Worm (Caenorhabditis elegans) whole organism, midembryonic: ENCODE measurements around the gene gst-30.

Experiments used
- T22C8.4 ChIP-seq: fragments of 200-800 bp; sonication (Bioruptor generic); IDR thresholded peaks from 2 replicates; pipeline ENCODE4 v1.3.6; 2022; ENCODE audit warnings: missing genetic modification characterization, missing compliant biosample characterization
- cog-1 ChIP-seq: sonication (generic microtip); optimal IDR thresholded peaks from 2 replicates; lab custom pipeline; 2016; ENCODE audit warnings: missing genetic modification characterization, missing compliant biosample characterization
- flt-1 ChIP-seq: fragments of 200-800 bp; sonication (Bioruptor generic); IDR thresholded peaks from 2 replicates; pipeline ENCODE4 v1.3.6; 2022; ENCODE audit warnings: missing genetic modification characterization, missing compliant biosample characterization
- klf-2 ChIP-seq: fragments of 200-800 bp; sonication (Bioruptor generic); conservative IDR thresholded peaks from 2 replicates; pipeline ENCODE4 v1.3.6; 2022; ENCODE audit warnings: missing genetic modification reagents, missing genetic modification characterization, missing compliant biosample characterization
- med-1 ChIP-seq: sonication (generic microtip); optimal IDR thresholded peaks from 2 replicates; lab custom pipeline; 2017; ENCODE audit warnings: missing genetic modification characterization, mild to moderate bottlenecking, missing compliant biosample characterization, antibody characterized with exemption, missing genetic modification reagents; ENCODE audit not compliant: insufficient read depth
- ref-1 ChIP-seq: fragments of 200-800 bp; sonication (Bioruptor generic); conservative IDR thresholded peaks from 2 replicates; pipeline ENCODE4 v1.3.6; 2022; ENCODE audit warnings: missing genetic modification reagents, missing genetic modification characterization, missing compliant biosample characterization
- tab-1 ChIP-seq: fragments of 200-800 bp; sonication (Bioruptor generic); IDR thresholded peaks from 2 replicates; pipeline ENCODE4 v1.3.6; 2022; ENCODE audit warnings: missing genetic modification characterization, missing compliant biosample characterization
- ztf-23 ChIP-seq: fragments of 200-800 bp; sonication (Bioruptor generic); IDR thresholded peaks from 2 replicates; pipeline ENCODE4 v1.3.6; 2022; ENCODE audit warnings: missing genetic modification reagents, missing genetic modification characterization, missing compliant biosample characterization
- ztf-29 ChIP-seq: fragments of 200-800 bp; sonication (Bioruptor generic); IDR thresholded peaks from 2 replicates; pipeline ENCODE4 v1.3.6; 2022; ENCODE audit warnings: missing genetic modification reagents, missing genetic modification characterization, missing compliant biosample characterization

The gst-30 gene

DNA sequence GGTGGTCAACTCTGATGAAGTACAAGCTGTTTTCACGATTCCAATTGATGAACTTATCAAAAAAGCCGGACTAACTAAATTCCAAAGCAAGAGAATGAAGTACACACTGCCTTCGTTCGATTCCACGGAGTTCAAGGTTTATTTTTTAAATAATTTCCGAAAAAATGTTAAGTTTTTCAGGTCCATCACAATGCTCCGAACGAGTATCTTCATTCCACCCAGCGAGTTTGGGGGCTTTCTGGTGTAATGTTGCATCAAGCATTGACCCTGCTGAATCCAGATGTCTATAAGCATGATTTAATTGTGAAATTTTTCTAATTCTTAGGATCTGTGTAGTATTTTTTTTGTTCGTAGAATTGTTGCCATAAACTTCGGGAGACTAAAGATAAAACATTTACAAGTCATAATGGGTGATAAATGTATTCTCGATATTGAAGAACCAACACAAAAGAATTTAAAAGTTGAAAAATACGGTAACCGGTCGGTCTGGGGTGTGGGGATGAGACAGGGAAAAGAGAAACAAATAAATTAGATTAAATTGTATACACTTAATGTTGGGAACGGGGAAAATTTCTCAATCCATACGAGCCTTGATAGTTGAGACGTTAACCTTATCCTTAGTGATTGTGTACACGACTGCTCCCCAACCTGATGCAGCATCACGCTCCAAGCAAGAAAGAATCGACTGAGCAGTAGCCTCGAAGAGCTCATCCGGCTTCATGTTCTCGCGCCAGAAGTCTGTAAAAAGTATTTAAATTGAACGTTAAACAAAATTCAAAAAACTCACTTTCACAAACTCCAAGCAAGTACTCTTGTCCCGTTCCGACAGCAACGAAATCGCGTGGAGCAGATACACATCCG is 19.5 kb upstream of the gst-30 start:
- TF ChIP-seq ref-1 (no peak), tab-1 (GFP tag; lab: Robert Waterston, UW) (no peak), ztf-23 (GFP tag; lab: Robert Waterston, UW) (no peak), T22C8.4 (GFP tag; lab: Robert Waterston, UW) (no peak), ztf-29 (no peak)

DNA sequence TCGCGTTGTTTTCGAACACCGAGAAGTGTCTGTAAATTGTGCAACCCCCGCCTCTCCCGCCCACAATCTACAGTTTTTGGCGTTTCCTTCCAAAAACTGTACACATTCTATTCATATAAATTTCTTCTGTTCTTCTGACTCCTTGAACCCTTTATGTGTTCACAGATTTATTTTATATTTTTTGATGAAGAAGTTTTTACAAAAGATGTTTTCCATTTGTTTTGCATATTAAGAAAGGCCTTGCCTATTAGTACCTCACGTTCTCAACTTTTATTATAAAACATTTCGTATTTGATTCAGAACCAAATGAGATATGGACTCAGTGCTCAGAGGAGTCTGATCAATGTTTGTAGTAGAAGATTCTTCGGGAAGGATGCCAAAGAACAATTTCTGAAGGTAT is 18.4 kb upstream of the gst-30 start, which contains the start of gene ndx-3:
Gene ndx-3 (plus strand): TSS at position 301 of the 400 bp plus-strand sequence.
- TF ChIP-seq cog-1 (tag; lab: Kevin White, UChicago) (no peak), T22C8.4 (GFP tag; lab: Robert Waterston, UW) (no peak)

DNA sequence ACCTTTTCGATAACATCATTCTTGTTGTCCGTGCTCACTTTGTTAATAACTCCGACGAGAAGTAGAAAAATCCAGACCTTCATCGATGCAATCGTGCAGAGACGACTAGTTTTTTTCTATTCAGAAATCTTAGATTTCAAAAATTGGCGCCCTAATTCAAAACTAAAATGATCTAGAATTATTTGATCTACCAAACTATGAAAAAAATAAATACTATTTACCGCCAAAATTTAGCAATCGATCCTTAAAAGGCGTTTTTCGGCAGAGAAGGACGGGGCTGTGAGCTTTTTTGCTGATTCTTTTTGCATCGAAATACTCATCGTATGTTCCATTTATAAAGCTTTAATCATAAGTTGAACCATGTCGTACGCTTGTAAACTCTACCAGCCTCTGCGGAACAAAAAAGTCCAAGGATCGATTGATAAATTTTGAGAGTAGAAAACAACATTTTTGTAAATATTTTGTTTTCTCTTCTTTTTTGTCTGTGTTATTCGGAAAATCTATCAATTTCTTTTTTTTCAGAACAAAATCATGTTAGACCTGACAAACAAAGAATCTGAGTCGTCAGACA is 14.6 kb upstream of the gst-30 start, which contains the start of the genes try-1 and zyg-12:
Gene try-1 (minus strand): TSS at position 148 of the 571 bp plus-strand sequence.
Gene zyg-12 (plus strand): TSS at position 521 of the 571 bp plus-strand sequence.
- TF ChIP-seq flt-1 (GFP tag; lab: Robert Waterston, UW) = no peak
- no peak for TF ChIP-seq tab-1 (GFP tag; lab: Robert Waterston, UW)
- TF ChIP-seq ztf-29 = no peak
- TF ChIP-seq med-1 (GFP tag; lab: Kevin White, UChicago) = no peak
- TF ChIP-seq ztf-23 (GFP tag; lab: Robert Waterston, UW) = no peak
- TF ChIP-seq ref-1 = no peak
- TF ChIP-seq T22C8.4 (GFP tag; lab: Robert Waterston, UW) = no peak
- TF ChIP-seq cog-1 (tag; lab: Kevin White, UChicago) = no peak
- no peak for TF ChIP-seq klf-2

DNA sequence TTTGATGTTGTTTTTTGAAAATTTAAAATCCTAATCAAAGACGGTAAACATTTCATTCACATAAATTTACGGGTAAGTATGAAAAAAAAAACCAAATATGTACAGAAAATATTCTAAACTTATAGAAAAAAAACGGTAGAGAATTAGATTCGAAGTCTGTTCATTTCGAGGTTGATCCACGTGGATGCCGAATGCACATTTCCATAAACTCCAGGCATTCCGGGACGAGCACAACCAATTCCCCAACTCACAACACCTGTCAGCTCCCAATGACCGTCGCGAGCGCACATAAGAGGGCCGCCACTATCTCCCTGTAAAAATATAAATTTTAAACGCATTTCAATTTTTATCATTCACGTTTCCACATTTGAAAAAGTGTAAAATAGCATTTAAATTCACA is 13.3 kb upstream of the gst-30 start:
- TF ChIP-seq klf-2 = no peak
- TF ChIP-seq flt-1 (GFP tag; lab: Robert Waterston, UW) = no peak
- 0 out of 2 replicates have a peak, but pooled peaks have one; percentile 15 for TF ChIP-seq ztf-23 (GFP tag; lab: Robert Waterston, UW)

DNA sequence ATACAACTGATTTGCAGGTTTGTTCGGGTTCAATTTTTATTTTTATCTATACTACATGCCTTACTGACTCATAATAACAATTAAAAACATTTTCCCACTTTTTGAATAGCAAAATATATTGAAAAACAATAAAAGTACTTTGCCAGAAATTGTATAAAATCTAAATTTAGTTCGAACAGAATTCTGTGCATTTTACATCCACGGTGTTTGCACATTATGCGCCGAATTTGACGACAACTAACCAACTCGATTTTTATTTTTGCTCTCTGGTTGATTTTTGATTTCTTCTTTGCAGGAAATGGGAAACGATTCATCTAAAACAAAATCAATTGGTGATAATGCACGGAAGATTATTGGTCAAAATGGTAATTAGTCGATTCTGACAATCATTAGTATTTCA is 11.9 kb upstream of the gst-30 start:
- TF ChIP-seq flt-1 (GFP tag; lab: Robert Waterston, UW) = no peak
- TF ChIP-seq med-1 (GFP tag; lab: Kevin White, UChicago) = no peak
- TF ChIP-seq klf-2 = no peak
- TF ChIP-seq tab-1 (GFP tag; lab: Robert Waterston, UW) = no peak
- no peak for TF ChIP-seq ztf-29
- no peak for TF ChIP-seq T22C8.4 (GFP tag; lab: Robert Waterston, UW)
- TF ChIP-seq ref-1 = no peak
- no peak for TF ChIP-seq cog-1 (tag; lab: Kevin White, UChicago)

DNA sequence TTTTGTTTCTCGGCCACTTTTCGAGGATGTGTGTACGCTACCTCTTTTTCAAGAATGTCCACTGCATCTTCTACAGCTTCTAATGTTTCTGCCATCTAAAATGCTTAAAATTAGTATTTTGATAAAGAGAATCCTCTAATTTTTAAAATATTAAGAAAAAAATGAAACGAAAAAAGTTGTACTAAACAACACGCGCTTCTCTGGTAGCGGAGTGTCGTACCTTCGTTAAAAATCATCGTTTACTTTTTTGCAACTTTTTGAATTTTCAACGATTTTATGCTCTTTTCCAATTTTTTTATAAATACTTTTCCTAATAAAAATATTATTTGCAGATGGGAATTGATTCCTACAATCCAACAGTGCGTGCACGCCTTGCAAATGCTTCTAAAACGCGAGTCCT is 10.8 kb upstream of the gst-30 start, which contains the start of the genes gldi-11 and ZK546.2:
Gene gldi-11 (minus strand): TSS at position 95 of the 400 bp plus-strand sequence.
Gene ZK546.2 (plus strand): TSS at position 333 of the 400 bp plus-strand sequence.
- TF ChIP-seq T22C8.4 (GFP tag; lab: Robert Waterston, UW) (no peak), ztf-29 (no peak), med-1 (GFP tag; lab: Kevin White, UChicago) (no peak), klf-2 (no peak), ref-1 (no peak), ztf-23 (GFP tag; lab: Robert Waterston, UW) (no peak), tab-1 (GFP tag; lab: Robert Waterston, UW) (no peak), cog-1 (tag; lab: Kevin White, UChicago) (no peak), flt-1 (GFP tag; lab: Robert Waterston, UW) (no peak)

DNA sequence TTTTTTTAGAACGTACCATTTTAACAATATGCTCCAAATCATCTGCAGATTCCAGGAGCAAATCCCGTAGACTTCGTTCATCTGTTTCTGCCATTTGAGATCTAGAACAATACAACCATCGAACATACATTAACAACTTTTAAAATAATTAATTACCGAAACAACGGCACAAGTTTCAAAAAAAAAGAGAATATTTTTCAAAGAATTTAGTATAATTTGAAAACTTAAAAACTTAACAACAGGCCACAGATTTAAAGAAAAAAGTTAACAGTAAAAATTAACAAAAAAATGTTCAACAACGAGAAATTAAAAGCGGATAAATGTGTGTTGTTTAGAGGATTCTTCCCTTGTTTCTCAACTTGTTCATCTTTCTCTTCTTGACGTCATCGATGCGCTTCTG is 9.0 kb upstream of the gst-30 start, which contains the start of gene mdt-4:
Gene mdt-4 (minus strand): TSS at position 101 of the 400 bp plus-strand sequence.
- TF ChIP-seq tab-1 (GFP tag; lab: Robert Waterston, UW) (no peak), cog-1 (tag; lab: Kevin White, UChicago) (no peak), klf-2 (no peak), ref-1 (no peak), flt-1 (GFP tag; lab: Robert Waterston, UW) (no peak), ztf-23 (GFP tag; lab: Robert Waterston, UW) (no peak), ztf-29 (no peak), med-1 (GFP tag; lab: Kevin White, UChicago) (no peak), T22C8.4 (GFP tag; lab: Robert Waterston, UW) (no peak)

DNA sequence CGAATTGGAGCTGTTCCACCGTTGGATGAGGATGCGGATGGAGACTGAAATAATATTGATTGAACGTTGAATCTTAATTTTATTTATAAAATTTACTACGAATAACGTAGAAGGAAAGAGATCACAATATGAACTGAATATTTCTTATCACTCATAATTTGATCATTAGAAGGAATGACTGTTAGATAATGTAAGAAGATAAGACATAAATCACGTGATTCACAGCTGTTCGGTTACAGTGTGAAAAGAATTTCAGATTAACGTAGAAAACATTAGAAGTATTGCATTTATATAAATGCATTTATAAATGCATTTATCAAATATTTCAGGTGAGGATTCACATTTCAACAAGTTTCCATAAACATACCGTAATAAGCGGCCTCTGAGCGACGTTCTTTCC is 8.0 kb upstream of the gst-30 start:
- TF ChIP-seq ztf-29 = no peak
- TF ChIP-seq ztf-23 (GFP tag; lab: Robert Waterston, UW) = no peak
- TF ChIP-seq cog-1 (tag; lab: Kevin White, UChicago) = no peak
- no peak for TF ChIP-seq med-1 (GFP tag; lab: Kevin White, UChicago)
- no peak for TF ChIP-seq ref-1
- TF ChIP-seq flt-1 (GFP tag; lab: Robert Waterston, UW) = no peak
- TF ChIP-seq tab-1 (GFP tag; lab: Robert Waterston, UW) = no peak
- no peak for TF ChIP-seq klf-2
- TF ChIP-seq T22C8.4 (GFP tag; lab: Robert Waterston, UW) = no peak

DNA sequence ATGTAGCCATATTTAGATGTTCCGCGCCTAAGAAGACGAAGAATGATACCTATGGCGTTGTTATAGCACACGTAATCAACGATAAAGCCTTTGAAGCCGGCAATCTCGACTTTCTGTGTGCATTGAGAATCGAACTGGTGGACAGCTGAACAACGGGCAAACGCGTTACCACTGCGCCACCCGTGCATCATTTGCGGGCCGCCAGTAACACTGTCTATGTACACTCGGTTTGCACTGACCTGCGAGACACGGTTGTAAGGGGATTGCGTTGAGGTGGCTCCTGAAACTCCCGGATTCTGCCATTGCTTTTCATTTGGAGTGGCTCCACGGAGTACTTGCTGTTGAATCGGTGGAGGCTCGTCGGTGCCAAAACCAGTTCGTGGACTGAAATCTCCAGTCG is 7.5 kb upstream of the gst-30 start:
- peak; percentile 66 for TF ChIP-seq ref-1
- peak; percentile 51; the same call in 1 of the 2 replicates for TF ChIP-seq klf-2
- TF ChIP-seq med-1 (GFP tag; lab: Kevin White, UChicago) = peak; percentile 27
- peak; percentile 80 for TF ChIP-seq ztf-23 (GFP tag; lab: Robert Waterston, UW)
- TF ChIP-seq cog-1 (tag; lab: Kevin White, UChicago) = peak; percentile 71
- peak; percentile 42 for TF ChIP-seq T22C8.4 (GFP tag; lab: Robert Waterston, UW)
- peak; percentile 93 for TF ChIP-seq flt-1 (GFP tag; lab: Robert Waterston, UW)
- TF ChIP-seq ztf-29 = peak; percentile 90
- peak; percentile 88 for TF ChIP-seq tab-1 (GFP tag; lab: Robert Waterston, UW)
